Worm (Caenorhabditis elegans): ENCODE measurements around the gene F09E5.12.

- TF ChIP-seq hlh-8 (tag; optimal IDR thresholded peaks at IDR 0.05) = no peak
- TF ChIP-seq unc-55 (GFP tag; optimal IDR thresholded peaks at IDR 0.05) = no peak
- TF ChIP-seq pha-4 (tag; optimal IDR thresholded peaks at IDR 0.05) = no peak
- TF ChIP-seq fkh-10 (GFP tag; optimal IDR thresholded peaks at IDR 0.05) = no peak
These were observed 48.4 kb upstream of the F09E5.12 start, which contains the start of gene EEED8.15 for ce11 chrII:5418929-5419328.

All from whole organism, late embryonic.